Worm (Caenorhabditis elegans) whole organism, early embryonic: Measurements from ENCODE around the gene oig-2.

Source experiments
- B0310.2 ChIP-seq: sonication (generic microtip); optimal IDR thresholded peaks from 2 replicates; lab custom pipeline; 2016; ENCODE audit warnings: mild to moderate bottlenecking, missing genetic modification characterization, missing compliant biosample characterization
- ama-1 ChIP-seq: fragments of 150-350 bp; optimal IDR thresholded peaks from 2 replicates; lab custom pipeline; 2014
- flt-1 ChIP-seq: fragments of 200-800 bp; sonication (Bioruptor generic); IDR thresholded peaks from 2 replicates; pipeline ENCODE4 v1.3.6; 2022; ENCODE audit warnings: missing genetic modification characterization, missing compliant biosample characterization
- hmbx-1 ChIP-seq: sonication (generic microtip); optimal IDR thresholded peaks from 2 replicates; lab custom pipeline; 2016; ENCODE audit warnings: mild to moderate bottlenecking, missing genetic modification characterization, missing compliant biosample characterization
- hmg-4 ChIP-seq: fragments of 200-800 bp; sonication (Bioruptor generic); optimal IDR thresholded peaks from 2 replicates; lab custom pipeline; 2018; ENCODE audit warnings: mild to moderate bottlenecking, missing genetic modification characterization, missing compliant biosample characterization
- hnd-1 ChIP-seq: sonication (generic microtip); optimal IDR thresholded peaks from 2 replicates; lab custom pipeline; 2016; ENCODE audit warnings: missing genetic modification characterization, missing compliant biosample characterization
- pes-1 ChIP-seq: fragments of 200-800 bp; sonication (Bioruptor generic); IDR thresholded peaks from 2 replicates; pipeline ENCODE4 v1.3.6; 2022; ENCODE audit warnings: missing genetic modification reagents, missing genetic modification characterization, missing compliant biosample characterization
- scrt-1 ChIP-seq: fragments of 200-800 bp; sonication (Bioruptor generic); IDR thresholded peaks from 2 replicates; pipeline ENCODE4 v1.3.6; 2022; ENCODE audit warnings: missing genetic modification characterization, missing compliant biosample characterization
- sea-1 ChIP-seq: fragments of 200-800 bp; sonication (Bioruptor generic); conservative IDR thresholded peaks from 2 replicates; pipeline ENCODE4 v1.3.6; 2022; ENCODE audit warnings: missing genetic modification characterization, missing compliant biosample characterization

ce11 chrII:13030051-13030437, 22.1 kb upstream of the oig-2 start:
- no peak for TF ChIP-seq B0310.2 (tag; lab: Kevin White, UChicago)
- no peak for TF ChIP-seq flt-1 (GFP tag; lab: Robert Waterston, UW)
- no peak for TF ChIP-seq ama-1 (lab: Kevin White, UChicago)
- TF ChIP-seq scrt-1 (GFP tag; lab: Robert Waterston, UW), result no peak
- no peak for TF ChIP-seq hmbx-1 (tag; lab: Kevin White, UChicago)
- no peak for TF ChIP-seq pes-1 (GFP tag; lab: Robert Waterston, UW)
- no peak for TF ChIP-seq hnd-1
- TF ChIP-seq hmg-4 (GFP tag; lab: Kevin White, UChicago), result no peak
- no peak for TF ChIP-seq sea-1 (GFP tag; lab: Robert Waterston, UW)
